Worm (Caenorhabditis elegans) whole organism, late embryonic: ENCODE measurements around the gene F08C6.5.

Source experiments
- C38D4.7 ChIP-seq: fragments of 200-800 bp; sonication (Bioruptor generic); optimal IDR thresholded peaks from 2 replicates; lab custom pipeline; 2018; ENCODE audit warnings: mild to moderate bottlenecking, missing genetic modification characterization, moderate library complexity, missing compliant biosample characterization
- K02D7.2 ChIP-seq: sonication (generic microtip); optimal IDR thresholded peaks from 2 replicates; lab custom pipeline; 2017; ENCODE audit warnings: mild to moderate bottlenecking, missing genetic modification characterization, missing compliant biosample characterization
- K09A11.1 ChIP-seq: sonication (generic microtip); optimal IDR thresholded peaks from 2 replicates; lab custom pipeline; 2017; ENCODE audit warnings: antibody characterized with exemption, mild to moderate bottlenecking, missing genetic modification characterization, missing compliant biosample characterization; ENCODE audit not compliant: insufficient read depth
- T23F11.4 ChIP-seq: fragments of 200-800 bp; sonication (Bioruptor generic); optimal IDR thresholded peaks from 2 replicates; lab custom pipeline; 2018; ENCODE audit warnings: mild to moderate bottlenecking, missing genetic modification characterization, missing compliant biosample characterization
- ahr-1 ChIP-seq: sonication (generic microtip); optimal IDR thresholded peaks from 2 replicates; lab custom pipeline; 2016; ENCODE audit warnings: missing genetic modification characterization, missing compliant biosample characterization
- ama-1 ChIP-seq: fragments of 150-350 bp; optimal IDR thresholded peaks from 2 replicates; lab custom pipeline; 2014
- ceh-18 ChIP-seq: sonication (generic microtip); optimal IDR thresholded peaks from 2 replicates; lab custom pipeline; 2016; ENCODE audit warnings: missing genetic modification characterization, missing compliant biosample characterization
- ceh-2 ChIP-seq: sonication (generic microtip); optimal IDR thresholded peaks from 2 replicates; lab custom pipeline; 2016; ENCODE audit warnings: missing genotype, missing genetic modification characterization, missing compliant biosample characterization
- ceh-22 ChIP-seq: sonication (generic microtip); optimal IDR thresholded peaks from 2 replicates; lab custom pipeline; 2017; ENCODE audit warnings: missing biosample characterization, missing genetic modification characterization
- ceh-24 ChIP-seq: sonication (generic microtip); optimal IDR thresholded peaks from 2 replicates; lab custom pipeline; 2016; ENCODE audit warnings: mild to moderate bottlenecking, missing genetic modification characterization, missing compliant biosample characterization
- ceh-30 ChIP-seq: fragments of 150-350 bp; optimal IDR thresholded peaks from 2 replicates; lab custom pipeline; 2014; ENCODE audit warnings: missing biosample characterization, missing genetic modification characterization
- ceh-31 ChIP-seq: sonication (generic microtip); optimal IDR thresholded peaks from 2 replicates; lab custom pipeline; 2016; ENCODE audit warnings: missing genetic modification characterization, missing compliant biosample characterization
- ceh-34 ChIP-seq: sonication (generic microtip); optimal IDR thresholded peaks from 2 replicates; lab custom pipeline; 2016; ENCODE audit warnings: mild to moderate bottlenecking, missing genetic modification characterization, missing compliant biosample characterization
- ceh-45 ChIP-seq: fragments of 200-800 bp; sonication (Bioruptor generic); IDR thresholded peaks from 2 replicates; pipeline ENCODE4 v1.3.6; 2022; ENCODE audit warnings: missing genetic modification reagents, missing genetic modification characterization, missing compliant biosample characterization
- ceh-6 ChIP-seq: fragments of 200-800 bp; sonication (Bioruptor generic); optimal IDR thresholded peaks from 2 replicates; lab custom pipeline; 2018; ENCODE audit warnings: mild to moderate bottlenecking, missing genetic modification characterization, missing compliant biosample characterization
- che-1 ChIP-seq: sonication (generic microtip); optimal IDR thresholded peaks from 2 replicates; lab custom pipeline; 2016; ENCODE audit warnings: mild to moderate bottlenecking, missing genetic modification characterization, missing compliant biosample characterization
- dmd-4 ChIP-seq: sonication (generic microtip); optimal IDR thresholded peaks from 2 replicates; lab custom pipeline; 2016; ENCODE audit warnings: borderline replicate concordance, missing genetic modification characterization, missing compliant biosample characterization
- dve-1 ChIP-seq: sonication (generic microtip); optimal IDR thresholded peaks from 2 replicates; lab custom pipeline; 2017; ENCODE audit warnings: antibody characterized with exemption, mild to moderate bottlenecking, missing genetic modification characterization, missing compliant biosample characterization
- elt-4 ChIP-seq: sonication (generic microtip); optimal IDR thresholded peaks from 2 replicates; lab custom pipeline; 2016; ENCODE audit warnings: missing genetic modification characterization, missing compliant biosample characterization
- ets-4 ChIP-seq: sonication (generic microtip); optimal IDR thresholded peaks from 2 replicates; lab custom pipeline; 2016; ENCODE audit warnings: missing genetic modification characterization, missing compliant biosample characterization
- fkh-10 ChIP-seq: fragments of 150-350 bp; optimal IDR thresholded peaks from 2 replicates; lab custom pipeline; 2014; ENCODE audit warnings: missing biosample characterization, missing genetic modification reagents, missing genetic modification characterization
- hlh-6 ChIP-seq: sonication (generic microtip); optimal IDR thresholded peaks from 2 replicates; lab custom pipeline; 2016; ENCODE audit warnings: missing genotype, missing genetic modification characterization, missing compliant biosample characterization
- hlh-8 ChIP-seq: sonication (generic microtip); optimal IDR thresholded peaks from 2 replicates; lab custom pipeline; 2016; ENCODE audit warnings: missing genotype, missing genetic modification characterization, missing compliant biosample characterization
- lim-6 ChIP-seq: sonication (generic microtip); optimal IDR thresholded peaks from 2 replicates; lab custom pipeline; 2016; ENCODE audit warnings: missing genetic modification characterization, missing compliant biosample characterization
- mec-3 ChIP-seq: sonication (generic microtip); optimal IDR thresholded peaks from 2 replicates; lab custom pipeline; 2016; ENCODE audit warnings: borderline replicate concordance, missing genetic modification characterization, missing compliant biosample characterization
- nfya-1 ChIP-seq: sonication (generic microtip); optimal IDR thresholded peaks from 2 replicates; lab custom pipeline; 2017; ENCODE audit warnings: missing genetic modification characterization, mild to moderate bottlenecking, missing compliant biosample characterization, antibody characterized with exemption, moderate library complexity
- nhr-11 ChIP-seq: fragments of 150-350 bp; optimal IDR thresholded peaks from 2 replicates; lab custom pipeline; 2014; ENCODE audit warnings: missing biosample characterization, missing genetic modification characterization
- nhr-232 ChIP-seq: sonication (generic microtip); optimal IDR thresholded peaks from 2 replicates; lab custom pipeline; 2016; ENCODE audit warnings: missing genetic modification characterization, missing compliant biosample characterization
- odd-2 ChIP-seq: sonication (generic microtip); optimal IDR thresholded peaks from 2 replicates; lab custom pipeline; 2017; ENCODE audit warnings: antibody characterized with exemption, mild to moderate bottlenecking, missing genetic modification characterization, missing compliant biosample characterization
- pag-3 ChIP-seq: sonication (generic microtip); optimal IDR thresholded peaks from 2 replicates; lab custom pipeline; 2016; ENCODE audit warnings: missing compliant biosample characterization, missing genetic modification characterization, borderline replicate concordance
- pax-1 ChIP-seq: fragments of 150-350 bp; optimal IDR thresholded peaks from 2 replicates; lab custom pipeline; 2014; ENCODE audit warnings: missing biosample characterization, missing genetic modification characterization
- pha-2 ChIP-seq: sonication (generic microtip); optimal IDR thresholded peaks from 2 replicates; lab custom pipeline; 2017; ENCODE audit warnings: mild to moderate bottlenecking, missing genetic modification characterization, missing compliant biosample characterization
- pha-4 ChIP-seq: fragments of 150-350 bp; optimal IDR thresholded peaks from 2 replicates; lab custom pipeline; 2018; ENCODE audit warnings: missing biosample characterization, missing genetic modification reagents, missing genetic modification characterization
- pqm-1 ChIP-seq: sonication (generic microtip); optimal IDR thresholded peaks from 2 replicates; lab custom pipeline; 2016; ENCODE audit warnings: missing genetic modification characterization, missing compliant biosample characterization
- pros-1 ChIP-seq: fragments of 150-350 bp; optimal IDR thresholded peaks from 2 replicates; lab custom pipeline; 2014; ENCODE audit warnings: missing biosample characterization, missing genetic modification reagents, missing genetic modification characterization
- sdc-2 ChIP-seq: sonication (generic microtip); optimal IDR thresholded peaks from 2 replicates; lab custom pipeline; 2016; ENCODE audit warnings: missing genotype, missing genetic modification characterization, missing compliant biosample characterization
- sox-2 ChIP-seq: fragments of 200-800 bp; sonication (Bioruptor generic); IDR thresholded peaks from 2 replicates; pipeline ENCODE4 v1.3.6; 2022; ENCODE audit warnings: missing genetic modification reagents, missing genetic modification characterization, missing compliant biosample characterization
- tbx-2 ChIP-seq: sonication (generic microtip); optimal IDR thresholded peaks from 2 replicates; lab custom pipeline; 2016; ENCODE audit warnings: missing genetic modification characterization, missing compliant biosample characterization
- tbx-7 ChIP-seq: sonication (generic microtip); optimal IDR thresholded peaks from 2 replicates; lab custom pipeline; 2016; ENCODE audit warnings: missing genotype, missing genetic modification characterization, missing compliant biosample characterization
- ttx-3 ChIP-seq: sonication (generic microtip); optimal IDR thresholded peaks from 2 replicates; lab custom pipeline; 2016; ENCODE audit warnings: missing genetic modification reagents, missing genetic modification characterization, missing compliant biosample characterization
- unc-42 ChIP-seq: sonication (generic microtip); optimal IDR thresholded peaks from 2 replicates; lab custom pipeline; 2016; ENCODE audit warnings: missing genotype, missing genetic modification characterization, missing compliant biosample characterization
- unc-55 ChIP-seq: sonication (generic microtip); optimal IDR thresholded peaks from 2 replicates; lab custom pipeline; 2017; ENCODE audit warnings: missing biosample characterization, missing genetic modification reagents, missing genetic modification characterization
- unc-86 ChIP-seq: sonication (generic microtip); optimal IDR thresholded peaks from 2 replicates; lab custom pipeline; 2016; ENCODE audit warnings: missing genetic modification characterization, missing compliant biosample characterization
- ztf-16 ChIP-seq: sonication (generic microtip); optimal IDR thresholded peaks from 2 replicates; lab custom pipeline; 2017; ENCODE audit warnings: missing genetic modification characterization, missing compliant biosample characterization

Gene F08C6.5

ce11 chrX:7563425-7563824, 4.2 kb downstream of the F08C6.5 start:
- TF ChIP-seq che-1 (tag; lab: Kevin White, UChicago) (no peak), ceh-6 (GFP tag; lab: Kevin White, UChicago) (no peak), tbx-7 (tag; lab: Kevin White, UChicago) (no peak), ama-1 (lab: Kevin White, UChicago) (no peak), ceh-31 (tag; lab: Kevin White, UChicago) (no peak), pax-1 (no peak), hlh-6 (tag; lab: Kevin White, UChicago) (no peak), ceh-18 (no peak), pha-4 (tag; lab: Kevin White, UChicago) (no peak), pag-3 (tag; lab: Kevin White, UChicago) (no peak), hlh-8 (no peak), unc-42 (tag; lab: Kevin White, UChicago) (no peak), nfya-1 (tag; lab: Kevin White, UChicago) (no peak)

DNA sequence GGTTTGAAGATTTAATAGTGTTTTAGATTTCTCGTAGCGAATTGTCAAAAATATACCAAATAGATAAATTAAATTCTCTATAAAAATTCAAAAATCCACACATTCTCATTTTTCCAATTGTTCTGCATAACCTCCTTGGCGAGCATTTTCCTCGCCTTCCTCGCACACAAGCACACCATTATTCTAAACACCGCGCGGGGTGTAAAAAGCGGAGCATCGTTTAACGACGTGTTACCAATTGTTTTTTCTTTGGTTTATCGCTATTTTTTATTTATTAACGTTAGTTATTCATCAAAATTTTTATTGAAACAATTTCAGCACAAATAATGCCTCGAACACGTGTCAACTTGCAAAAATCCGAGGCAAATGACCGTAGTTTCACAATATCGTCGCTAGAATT, 5.8 kb downstream of the F08C6.5 start, which contains the start of gene vps-52:
Gene vps-52, plus strand, starts transcription at position 319 of the 400 bp plus-strand sequence.
- TF ChIP-seq tbx-2 (tag; lab: Kevin White, UChicago) = peak; percentile 4
- no peak for TF ChIP-seq ceh-22
- TF ChIP-seq, all 69 proteins: peak for 1

DNA sequence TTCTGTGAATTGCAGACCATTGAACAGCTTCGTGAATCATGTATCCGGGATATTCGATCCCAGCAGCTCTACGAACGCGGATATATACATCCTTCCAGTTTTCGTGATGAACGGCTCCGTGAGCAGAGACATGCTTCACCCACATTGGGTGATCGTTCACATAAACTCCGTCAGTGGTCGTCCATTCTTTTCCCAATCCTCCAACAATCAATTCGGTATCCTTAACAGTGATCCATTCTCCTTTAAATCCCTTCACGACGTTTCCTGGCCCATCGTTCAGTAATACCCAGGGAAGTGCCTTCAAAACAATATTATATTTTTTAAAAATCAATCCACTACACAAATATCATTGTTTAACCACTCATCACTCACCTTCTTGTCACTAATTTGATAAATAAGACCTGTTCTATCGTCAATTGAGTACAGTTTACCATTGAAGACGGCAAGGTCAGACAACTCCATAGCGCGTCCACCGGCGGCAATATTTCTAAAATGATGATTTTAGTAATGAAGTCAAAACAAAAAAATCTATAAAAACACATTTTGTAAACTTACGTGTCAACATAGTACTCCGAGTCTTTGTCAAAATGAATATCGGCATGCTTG, 9.6 kb downstream of the F08C6.5 start:
- TF ChIP-seq pax-1 (no peak), ceh-45 (GFP tag; lab: Robert Waterston, UW) (no peak), pag-3 (tag; lab: Kevin White, UChicago) (no peak), K02D7.2 (tag; lab: Kevin White, UChicago) (no peak), unc-86 (tag; lab: Kevin White, UChicago) (no peak), pros-1 (tag; lab: Kevin White, UChicago) (no peak), pha-2 (tag; lab: Kevin White, UChicago) (no peak), pqm-1 (tag; lab: Kevin White, UChicago) (no peak), tbx-2 (tag; lab: Kevin White, UChicago) (no peak), odd-2 (tag; lab: Kevin White, UChicago) (no peak), ceh-24 (tag; lab: Kevin White, UChicago) (no peak)
- TF ChIP-seq, all 69 proteins: peak for 0

DNA sequence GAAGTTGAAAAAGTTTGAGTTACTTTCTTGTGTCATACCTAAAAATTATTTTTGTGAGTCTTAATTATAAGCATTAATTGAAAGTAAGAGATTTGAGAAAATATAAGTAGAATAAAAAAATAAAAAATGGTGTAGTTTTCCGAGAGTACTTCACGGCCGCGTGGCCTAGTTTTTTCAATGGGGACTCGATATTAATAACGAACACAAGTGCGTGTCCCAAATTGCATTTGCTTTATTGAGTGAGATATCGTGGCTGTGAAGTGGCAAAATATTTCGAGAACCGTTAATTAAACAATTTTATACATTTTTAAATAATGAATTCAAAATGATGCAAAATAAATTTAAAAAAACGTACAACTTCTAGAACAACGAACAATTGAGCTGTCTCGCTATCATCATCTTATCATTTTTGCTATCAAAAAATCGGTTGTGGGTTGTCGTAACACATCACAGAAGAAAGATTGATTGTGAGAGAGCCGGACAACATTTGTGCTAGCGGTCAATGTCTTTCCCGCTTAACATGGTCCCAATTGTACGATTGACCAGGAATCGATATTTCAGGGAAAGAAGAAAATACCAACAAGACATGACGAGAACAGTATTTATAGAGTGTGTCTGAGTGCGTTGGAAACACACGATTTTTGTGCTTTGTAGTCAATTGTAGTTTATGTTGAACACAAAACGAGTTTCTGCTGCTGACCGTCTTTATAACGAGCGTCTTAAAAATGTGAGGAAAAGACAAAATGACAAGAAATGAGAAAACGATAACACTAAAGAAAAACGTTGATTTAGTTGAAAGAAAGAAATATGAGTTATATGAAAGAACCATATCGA, 10.7 kb downstream of the F08C6.5 start, which contains the start of gene apy-1:
Gene apy-1, minus strand, starts transcription at position 38 of the 834 bp plus-strand sequence.
- TF ChIP-seq K09A11.1 = no peak
- TF ChIP-seq ceh-30 (tag; lab: Kevin White, UChicago) = no peak
- no peak for TF ChIP-seq ztf-16 (tag; lab: Kevin White, UChicago)
- TF ChIP-seq nhr-11 = no peak
- TF ChIP-seq ttx-3 = no peak
- TF ChIP-seq fkh-10 (GFP tag; lab: Kevin White, UChicago) = no peak
- TF ChIP-seq ahr-1 (tag; lab: Kevin White, UChicago) = no peak
- no peak for TF ChIP-seq dve-1 (tag; lab: Kevin White, UChicago)
- TF ChIP-seq T23F11.4 = no peak
- TF ChIP-seq ceh-45 (GFP tag; lab: Robert Waterston, UW) = no peak
- no peak for TF ChIP-seq lim-6
- no peak for TF ChIP-seq ceh-24 (tag; lab: Kevin White, UChicago)
- TF ChIP-seq ceh-22 = no peak
- TF ChIP-seq dmd-4 (tag; lab: Kevin White, UChicago) = no peak
- no peak for TF ChIP-seq unc-55 (GFP tag; lab: Kevin White, UChicago)
- no peak for TF ChIP-seq pqm-1 (tag; lab: Kevin White, UChicago)
- no peak for TF ChIP-seq tbx-7 (tag; lab: Kevin White, UChicago)
- TF ChIP-seq C38D4.7 (GFP tag; lab: Kevin White, UChicago) = no peak
- TF ChIP-seq ceh-2 = peak; percentile 73
- TF ChIP-seq hlh-6 (tag; lab: Kevin White, UChicago) = no peak
- no peak for TF ChIP-seq sdc-2 (tag; lab: Kevin White, UChicago)
- TF ChIP-seq unc-86 (tag; lab: Kevin White, UChicago) = no peak
- TF ChIP-seq ceh-18 = no peak
- TF ChIP-seq ceh-34 (tag; lab: Kevin White, UChicago) = peak; percentile 5
- TF ChIP-seq mec-3 = no peak
- TF ChIP-seq sox-2 (GFP tag; lab: Robert Waterston, UW) = no peak
- TF ChIP-seq ets-4 = peak; percentile 41
- TF ChIP-seq nhr-232 (tag; lab: Kevin White, UChicago) = no peak
- no peak for TF ChIP-seq elt-4 (tag; lab: Kevin White, UChicago)
